Fruit fly (Drosophila melanogaster) whole organism, pupa: Measurements from ENCODE around the gene CG8065.

Experiments used
- CG10348 ChIP-seq: fragments of 200-800 bp; sonication (Bioruptor generic); IDR thresholded peaks from 2 replicates; pipeline ENCODE4 v1.3.6; 2022; ENCODE audit warnings: missing biosample characterization, missing genetic modification characterization
- CG12605 ChIP-seq: fragments of 200-800 bp; sonication (Bioruptor generic); IDR thresholded peaks from 2 replicates; pipeline ENCODE4 v1.3.6; 2022; ENCODE audit warnings: missing biosample characterization, missing genetic modification characterization
- CG14655 ChIP-seq: fragments of 200-800 bp; sonication (Bioruptor generic); optimal IDR thresholded peaks from 3 replicates; lab custom pipeline; 2017; ENCODE audit warnings: mild to moderate bottlenecking, missing biosample characterization, missing genetic modification reagents, missing genetic modification characterization
- CG15710 ChIP-seq: fragments of 200-800 bp; sonication (Bioruptor generic); optimal IDR thresholded peaks from 2 replicates; lab custom pipeline; 2018; ENCODE audit warnings: missing biosample characterization, mild to moderate bottlenecking, missing genetic modification characterization, moderate library complexity
- CG34367 ChIP-seq: fragments of 200-800 bp; sonication (Bioruptor generic); optimal IDR thresholded peaks from 2 replicates; lab custom pipeline; 2018; ENCODE audit warnings: missing biosample characterization, mild to moderate bottlenecking, missing genetic modification characterization
- CG8301 ChIP-seq: fragments of 200-800 bp; sonication (Bioruptor generic); optimal IDR thresholded peaks from 2 replicates; lab custom pipeline; 2018; ENCODE audit warnings: missing biosample characterization, mild to moderate bottlenecking, missing genetic modification characterization
- D1 ChIP-seq: fragments of 200-800 bp; sonication (Bioruptor generic); optimal IDR thresholded peaks from 2 replicates; lab custom pipeline; 2018; ENCODE audit warnings: missing biosample characterization, mild to moderate bottlenecking, missing genetic modification characterization, moderate library complexity
- EcR ChIP-seq: fragments of 200-800 bp; sonication (Bioruptor generic); optimal IDR thresholded peaks from 3 replicates; lab custom pipeline; 2019; ENCODE audit warnings: missing biosample characterization, missing genetic modification characterization, mild to moderate bottlenecking, moderate library complexity, missing genetic modification reagents
- Pif1A ChIP-seq: fragments of 200-800 bp; sonication (Bioruptor generic); optimal IDR thresholded peaks from 3 replicates; lab custom pipeline; 2016; ENCODE audit warnings: missing biosample characterization, missing genetic modification characterization
- Pif1B ChIP-seq: fragments of 200-800 bp; sonication (Bioruptor generic); optimal IDR thresholded peaks from 3 replicates; lab custom pipeline; 2016; ENCODE audit warnings: missing biosample characterization, missing genetic modification characterization
- fd96Ca ChIP-seq: fragments of 200-800 bp; sonication (Bioruptor generic); IDR thresholded peaks from 3 replicates; pipeline ENCODE4 v1.3.6; 2022; ENCODE audit warnings: missing biosample characterization, missing genetic modification characterization
- gl ChIP-seq: fragments of 200-800 bp; sonication (Bioruptor generic); optimal IDR thresholded peaks from 2 replicates; lab custom pipeline; 2018; ENCODE audit warnings: missing biosample characterization, mild to moderate bottlenecking, missing genetic modification characterization
- rn ChIP-seq: fragments of 200-800 bp; sonication (Bioruptor generic); IDR thresholded peaks from 2 replicates; pipeline ENCODE4 v1.3.6; 2022; ENCODE audit warnings: missing biosample characterization, missing genetic modification characterization

DNA sequence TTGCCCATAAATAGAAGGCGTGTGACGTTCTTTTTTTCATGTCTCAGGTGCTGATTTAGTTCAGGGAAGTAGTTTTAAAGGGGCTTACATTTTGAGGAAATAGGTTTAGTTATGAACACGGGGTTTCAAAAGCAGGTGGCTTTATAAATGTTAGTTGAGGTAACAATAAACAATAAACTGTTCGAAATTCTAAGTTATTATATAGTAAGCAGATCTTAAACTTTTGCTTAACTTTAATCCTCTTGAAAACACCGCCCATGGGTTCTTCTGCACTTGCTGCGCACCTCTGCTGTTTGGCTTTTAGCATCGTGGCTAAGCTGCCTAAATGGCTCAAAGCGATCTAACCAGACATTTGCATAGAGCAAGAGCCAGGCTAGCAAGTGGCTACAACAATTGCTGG is 15.1 kb downstream of the CG8065 start:
- TF ChIP-seq CG8301 (tag; lab: Kevin White, UChicago) (no peak), D1 (tag; lab: Kevin White, UChicago) (no peak), EcR (GFP tag; lab: Kevin White, UChicago) (no peak), CG12605 (GFP tag; lab: Robert Waterston, UW) (no peak), CG14655 (GFP tag; lab: Kevin White, UChicago) (peak; percentile 29), CG34367 (tag; lab: Kevin White, UChicago) (no peak), CG10348 (GFP tag; lab: Robert Waterston, UW) (no peak), Pif1A (GFP tag; lab: Kevin White, UChicago) (no peak), fd96Ca (peak; percentile 29; the same call in 1 of the 3 replicates), gl (tag; lab: Kevin White, UChicago) (no peak), rn (GFP tag; lab: Robert Waterston, UW) (0 out of 2 replicates have a peak, but pooled peaks have one; percentile 19), CG15710 (tag; lab: Kevin White, UChicago) (no peak), Pif1B (GFP tag; lab: Kevin White, UChicago) (no peak)
